Fruit fly (Drosophila melanogaster) whole organism, embryonic: ENCODE data around the gene Sry-alpha.

Experiments
- Antp ChIP-seq: fragments of 200-800 bp; sonication (Bioruptor generic); optimal IDR thresholded peaks from 3 replicates; lab custom pipeline; 2016; ENCODE audit warnings: missing biosample characterization, missing genetic modification characterization
- BEAF-32 ChIP-seq: fragments of 200-800 bp; sonication (Bioruptor generic); optimal IDR thresholded peaks from 3 replicates; lab custom pipeline; 2017; ENCODE audit warnings: missing biosample characterization, missing genetic modification characterization, mild to moderate bottlenecking, moderate library complexity, missing genetic modification reagents
- CG10209 ChIP-seq: fragments of 200-800 bp; sonication (Bioruptor generic); optimal IDR thresholded peaks from 3 replicates; lab custom pipeline; 2017; ENCODE audit warnings: missing biosample characterization, mild to moderate bottlenecking, missing genetic modification characterization, missing genetic modification reagents
- CG10462 ChIP-seq: fragments of 200-800 bp; sonication (Bioruptor generic); optimal IDR thresholded peaks from 2 replicates; lab custom pipeline; 2016; ENCODE audit warnings: missing biosample characterization, missing genetic modification characterization
- CG13287 ChIP-seq: fragments of 200-800 bp; sonication (Bioruptor generic); IDR thresholded peaks from 2 replicates; pipeline ENCODE4 v1.3.6; 2022; ENCODE audit warnings: missing biosample characterization, missing genetic modification characterization; ENCODE audit not compliant: partially characterized antibody
- CG14667 ChIP-seq: fragments of 200-800 bp; sonication (Bioruptor generic); IDR thresholded peaks from 2 replicates; pipeline ENCODE4 v1.3.6; 2022; ENCODE audit warnings: missing biosample characterization, missing genetic modification characterization
- CG14860 ChIP-seq: fragments of 200-800 bp; sonication (Bioruptor generic); IDR thresholded peaks from 3 replicates; pipeline ENCODE4 v1.3.6; 2022; ENCODE audit warnings: missing biosample characterization, missing genetic modification characterization; ENCODE audit not compliant: partially characterized antibody
- CG17385 ChIP-seq: fragments of 200-800 bp; sonication (Bioruptor generic); optimal IDR thresholded peaks from 3 replicates; lab custom pipeline; 2018; ENCODE audit warnings: missing biosample characterization, mild to moderate bottlenecking, missing genetic modification characterization
- CG2202 ChIP-seq: fragments of 200-800 bp; sonication (Bioruptor generic); optimal IDR thresholded peaks from 2 replicates; lab custom pipeline; 2018; ENCODE audit warnings: missing biosample characterization, mild to moderate bottlenecking, missing genetic modification characterization
- CG33557 ChIP-seq: fragments of 200-800 bp; sonication (Bioruptor generic); optimal IDR thresholded peaks from 2 replicates; lab custom pipeline; 2019; ENCODE audit warnings: missing biosample characterization, mild to moderate bottlenecking, missing genetic modification characterization, moderate library complexity
- CG4854 ChIP-seq: fragments of 200-800 bp; sonication (Bioruptor generic); optimal IDR thresholded peaks from 2 replicates; lab custom pipeline; 2016; ENCODE audit warnings: missing biosample characterization, missing genetic modification characterization, inconsistent platforms
- CG6765 ChIP-seq: fragments of 200-800 bp; sonication (Bioruptor generic); optimal IDR thresholded peaks from 3 replicates; lab custom pipeline; 2017; ENCODE audit warnings: missing biosample characterization, mild to moderate bottlenecking, missing genetic modification characterization
- CG7357 ChIP-seq: fragments of 200-800 bp; sonication (Bioruptor generic); IDR thresholded peaks from 3 replicates; pipeline ENCODE4 v1.3.6; 2022; ENCODE audit warnings: missing biosample characterization, missing genetic modification characterization
- CG7839 ChIP-seq: fragments of 200-800 bp; sonication (Bioruptor generic); optimal IDR thresholded peaks from 3 replicates; lab custom pipeline; 2018; ENCODE audit warnings: missing biosample characterization, mild to moderate bottlenecking, missing genetic modification characterization, moderate library complexity
- CHES-1-like ChIP-seq: fragments of 200-800 bp; sonication (Bioruptor generic); optimal IDR thresholded peaks from 2 replicates; lab custom pipeline; 2016; ENCODE audit warnings: missing biosample characterization, missing genetic modification characterization
- Dfd ChIP-seq, 2 experiments: fragments of >200 bp; optimal IDR thresholded peaks; 2 replicates each; lab custom pipeline; 2017; ENCODE audit warnings: missing biosample characterization in 2 of 2, missing genetic modification characterization in 2 of 2
- Dll ChIP-seq: fragments of 200-800 bp; sonication (Bioruptor generic); IDR thresholded peaks from 4 replicates; pipeline ENCODE4 v1.3.6; 2022; ENCODE audit warnings: missing biosample characterization, missing genetic modification characterization; ENCODE audit not compliant: partially characterized antibody
- Dp ChIP-seq: fragments of 200-800 bp; sonication (Bioruptor generic); optimal IDR thresholded peaks from 2 replicates; lab custom pipeline; 2018; ENCODE audit warnings: missing biosample characterization, mild to moderate bottlenecking, missing genetic modification characterization, moderate library complexity
- Fer3 ChIP-seq: fragments of 200-800 bp; sonication (Bioruptor generic); optimal IDR thresholded peaks from 2 replicates; lab custom pipeline; 2018; ENCODE audit warnings: missing biosample characterization, mild to moderate bottlenecking, missing genetic modification characterization, moderate library complexity
- H2.0 ChIP-seq: fragments of 200-800 bp; sonication (Bioruptor generic); IDR thresholded peaks from 2 replicates; pipeline ENCODE4 v1.3.6; 2022; ENCODE audit warnings: missing biosample characterization, missing genetic modification characterization
- HmgD ChIP-seq: fragments of 200-800 bp; sonication (Bioruptor generic); optimal IDR thresholded peaks from 3 replicates; lab custom pipeline; 2016; ENCODE audit warnings: missing biosample characterization, missing genetic modification characterization
- Hr39 ChIP-seq: fragments of >200 bp; optimal IDR thresholded peaks from 2 replicates; lab custom pipeline; 2017
- Lim3 ChIP-seq: fragments of 200-800 bp; sonication (Bioruptor generic); IDR thresholded peaks from 2 replicates; pipeline ENCODE4 v1.3.6; 2022; ENCODE audit warnings: missing biosample characterization, missing genetic modification characterization
- Mes4 ChIP-seq: fragments of 200-800 bp; sonication (Bioruptor generic); optimal IDR thresholded peaks from 2 replicates; lab custom pipeline; 2016; ENCODE audit warnings: missing biosample characterization, missing genetic modification characterization
- Nf-YA ChIP-seq: fragments of 200-800 bp; sonication (Bioruptor generic); IDR thresholded peaks from 2 replicates; pipeline ENCODE4 v1.3.6; 2022; ENCODE audit warnings: missing biosample characterization, missing genetic modification characterization
- NfI ChIP-seq: fragments of 200-800 bp; sonication (Bioruptor generic); optimal IDR thresholded peaks from 3 replicates; lab custom pipeline; 2018; ENCODE audit warnings: missing biosample characterization, mild to moderate bottlenecking, missing genetic modification characterization, moderate library complexity
- Oaz ChIP-seq: fragments of 200-800 bp; sonication (Bioruptor generic); IDR thresholded peaks from 2 replicates; pipeline ENCODE4 v1.3.6; 2022; ENCODE audit warnings: missing biosample characterization, missing genetic modification characterization
- Opbp ChIP-seq: fragments of 200-800 bp; sonication (Bioruptor generic); IDR thresholded peaks from 3 replicates; pipeline ENCODE4 v1.3.6; 2022; ENCODE audit warnings: missing biosample characterization, missing genetic modification characterization; ENCODE audit not compliant: partially characterized antibody
- Pdp1 ChIP-seq, 2 experiments: fragments of 200-800 bp; sonication (Bioruptor generic); optimal IDR thresholded peaks; 3 replicates each; lab custom pipeline; 2016; ENCODE audit warnings: missing biosample characterization in 2 of 2, missing genetic modification characterization in 2 of 2, mild to moderate bottlenecking in 1 of 2, moderate library complexity in 1 of 2
- Sry-δ ChIP-seq: fragments of 200-800 bp; sonication (Bioruptor generic); optimal IDR thresholded peaks from 2 replicates; lab custom pipeline; 2016; ENCODE audit warnings: missing biosample characterization, missing genetic modification characterization
- Stat92E ChIP-seq, 3 experiments: fragments of >200 bp in 2 of 3; fragments of 200-800 bp in 1 of 3; sonication (Bioruptor generic) in 1 of 3; optimal IDR thresholded peaks; 2 replicates each; lab custom pipeline; 2017 to 2019; ENCODE audit warnings: missing biosample characterization in 3 of 3, missing genetic modification characterization in 3 of 3, mild to moderate bottlenecking in 1 of 3, moderate library complexity in 1 of 3
- chn ChIP-seq: fragments of 200-800 bp; sonication (Bioruptor generic); optimal IDR thresholded peaks from 2 replicates; lab custom pipeline; 2016; ENCODE audit warnings: missing biosample characterization, missing genetic modification characterization
- crol ChIP-seq: fragments of 200-800 bp; sonication (Bioruptor generic); IDR thresholded peaks from 2 replicates; pipeline ENCODE4 v1.3.6; 2022; ENCODE audit warnings: missing biosample characterization, missing genetic modification characterization
- dimm ChIP-seq: fragments of 200-800 bp; sonication (Bioruptor generic); IDR thresholded peaks from 2 replicates; pipeline ENCODE4 v1.3.6; 2022; ENCODE audit warnings: missing biosample characterization, missing genetic modification characterization
- exex ChIP-seq: fragments of 200-800 bp; sonication (Bioruptor generic); optimal IDR thresholded peaks from 4 replicates; lab custom pipeline; 2018; ENCODE audit warnings: missing biosample characterization, mild to moderate bottlenecking, missing genetic modification characterization, moderate library complexity
- fd96Cb ChIP-seq: fragments of 200-800 bp; sonication (Bioruptor generic); optimal IDR thresholded peaks from 2 replicates; lab custom pipeline; 2018; ENCODE audit warnings: missing biosample characterization, mild to moderate bottlenecking, missing genetic modification characterization, moderate library complexity
- h ChIP-seq: fragments of >200 bp; optimal IDR thresholded peaks from 2 replicates; lab custom pipeline; 2017
- jing ChIP-seq: fragments of 200-800 bp; sonication (Bioruptor generic); optimal IDR thresholded peaks from 2 replicates; lab custom pipeline; 2018; ENCODE audit warnings: missing biosample characterization, mild to moderate bottlenecking, missing genetic modification characterization
- kay ChIP-seq: fragments of 200-800 bp; sonication (Bioruptor generic); optimal IDR thresholded peaks from 2 replicates; lab custom pipeline; 2016; ENCODE audit warnings: missing biosample characterization, missing genetic modification characterization
- klu ChIP-seq: fragments of 200-800 bp; sonication (Bioruptor generic); IDR thresholded peaks from 2 replicates; pipeline ENCODE4 v1.3.6; 2022; ENCODE audit warnings: missing biosample characterization, missing genetic modification characterization
- pros ChIP-seq: fragments of 200-800 bp; sonication (Bioruptor generic); optimal IDR thresholded peaks from 3 replicates; lab custom pipeline; 2019; ENCODE audit warnings: missing biosample characterization, mild to moderate bottlenecking, missing genetic modification characterization, moderate library complexity
- repo ChIP-seq: fragments of 200-800 bp; sonication (Bioruptor generic); optimal IDR thresholded peaks from 2 replicates; lab custom pipeline; 2016; ENCODE audit warnings: missing biosample characterization, missing genetic modification characterization
- schlank ChIP-seq: fragments of 200-800 bp; sonication (Bioruptor generic); optimal IDR thresholded peaks from 2 replicates; lab custom pipeline; 2018; ENCODE audit warnings: missing biosample characterization, mild to moderate bottlenecking, missing genetic modification characterization
- sisA ChIP-seq: fragments of 200-800 bp; sonication (Bioruptor generic); IDR thresholded peaks from 2 replicates; pipeline ENCODE4 v1.3.6; 2022; ENCODE audit warnings: missing biosample characterization, missing genetic modification characterization
- trem ChIP-seq: fragments of 200-800 bp; optimal IDR thresholded peaks from 3 replicates; lab custom pipeline; 2019; ENCODE audit warnings: missing biosample characterization, mild to moderate bottlenecking, missing genetic modification characterization, moderate library complexity
- trh ChIP-seq: fragments of 200-800 bp; sonication (Bioruptor generic); optimal IDR thresholded peaks from 2 replicates; lab custom pipeline; 2016; ENCODE audit warnings: missing biosample characterization, missing genetic modification characterization
- unc-4 ChIP-seq: fragments of 200-800 bp; sonication (Bioruptor generic); IDR thresholded peaks from 2 replicates; pipeline ENCODE4 v1.3.6; 2022; ENCODE audit warnings: missing biosample characterization, missing genetic modification characterization; ENCODE audit not compliant: partially characterized antibody
- wor ChIP-seq: fragments of 200-800 bp; sonication (Bioruptor generic); IDR thresholded peaks from 2 replicates; pipeline ENCODE4 v1.3.6; 2022; ENCODE audit warnings: missing biosample characterization, missing genetic modification characterization
- yki ChIP-seq: fragments of >200 bp; optimal IDR thresholded peaks from 3 replicates; lab custom pipeline; 2018
- zen ChIP-seq: fragments of 200-800 bp; sonication (Bioruptor generic); optimal IDR thresholded peaks from 3 replicates; lab custom pipeline; 2018; ENCODE audit warnings: missing biosample characterization, mild to moderate bottlenecking, missing genetic modification characterization, moderate library complexity
- zf30C ChIP-seq: fragments of 200-800 bp; sonication (Bioruptor generic); optimal IDR thresholded peaks from 3 replicates; lab custom pipeline; 2018; ENCODE audit warnings: missing biosample characterization, mild to moderate bottlenecking, missing genetic modification characterization

Sry-alpha gene

dm6 chr3R:29999495-29999894 is 40.0 kb upstream of the Sry-alpha start, which contains the start of gene CG34298:
CG34298 (plus strand) TSS chr3R:29999795.
- no peak for TF ChIP-seq CG7839 (tag; lab: Kevin White, UChicago)
- no peak for TF ChIP-seq HmgD (GFP tag; lab: Kevin White, UChicago)
- TF ChIP-seq CG4854 (GFP tag; lab: Kevin White, UChicago) = no peak
- no peak for TF ChIP-seq unc-4 (GFP tag; lab: Robert Waterston, UW)
- TF ChIP-seq exex (tag; lab: Kevin White, UChicago) = no peak
- no peak for TF ChIP-seq CG17385 (GFP tag; lab: Kevin White, UChicago)
- no peak for TF ChIP-seq CG6765 (GFP tag; lab: Kevin White, UChicago)
- TF ChIP-seq H2.0 (GFP tag; lab: Robert Waterston, UW) = no peak
- no peak for TF ChIP-seq Mes4 (GFP tag; lab: Kevin White, UChicago)
- TF ChIP-seq pros (GFP tag; lab: Kevin White, UChicago) = no peak
- no peak for TF ChIP-seq yki (lab: Kevin White, UChicago)
- no peak for TF ChIP-seq CG33557 (GFP tag; lab: Kevin White, UChicago)
- TF ChIP-seq fd96Cb (tag; lab: Kevin White, UChicago) = no peak

- TF ChIP-seq zen (tag; lab: Kevin White, UChicago) = peak; percentile 48
- TF ChIP-seq crol (GFP tag; lab: Robert Waterston, UW) = no peak
- no peak for TF ChIP-seq CG2202 (tag; lab: Kevin White, UChicago)
- no peak for TF ChIP-seq wor (GFP tag; lab: Robert Waterston, UW)
- no peak for TF ChIP-seq CG10209 (GFP tag; lab: Kevin White, UChicago)
- no peak for TF ChIP-seq trh (GFP tag; lab: Kevin White, UChicago)
- no peak for TF ChIP-seq CG14860 (GFP tag; lab: Robert Waterston, UW)
- TF ChIP-seq dimm (GFP tag; lab: Robert Waterston, UW) = no peak
- no peak for TF ChIP-seq klu (GFP tag; lab: Robert Waterston, UW)
- TF ChIP-seq trem (tag; lab: Kevin White, UChicago) = peak; percentile 31
- TF ChIP-seq Sry-δ (GFP tag; lab: Kevin White, UChicago) = no peak
- TF ChIP-seq sisA (GFP tag; lab: Robert Waterston, UW) = no peak
- no peak for TF ChIP-seq Fer3
- no peak for TF ChIP-seq CG13287 (GFP tag; lab: Robert Waterston, UW)
- peak; percentile 66 for TF ChIP-seq Dp (GFP tag; lab: Kevin White, UChicago)
- peak; percentile 7 for TF ChIP-seq zf30C
- TF ChIP-seq Pdp1 (GFP tag; optimal IDR thresholded peaks at IDR 0.05; lab: Kevin White, UChicago) = no peak
- TF ChIP-seq h = no peak
- TF ChIP-seq CG14667 (GFP tag; lab: Robert Waterston, UW) = no peak
- TF ChIP-seq repo = no peak
- TF ChIP-seq CHES-1-like (GFP tag; lab: Kevin White, UChicago) = no peak
- no peak for TF ChIP-seq jing (GFP tag; lab: Kevin White, UChicago)
- no peak for TF ChIP-seq CG7357 (GFP tag; lab: Robert Waterston, UW)
- TF ChIP-seq Stat92E (GFP tag; optimal IDR thresholded peaks at IDR 0.05; lab: Kevin White, UChicago) = no peak
- peak; percentile 7 for TF ChIP-seq BEAF-32 (GFP tag; lab: Kevin White, UChicago)
- TF ChIP-seq Hr39 (lab: Kevin White, UChicago) = no peak
- TF ChIP-seq chn (GFP tag; lab: Kevin White, UChicago) = no peak
- TF ChIP-seq kay = no peak
- peak; percentile 95 for TF ChIP-seq CG10462 (GFP tag; lab: Kevin White, UChicago)
- TF ChIP-seq Oaz = no peak
- no peak for TF ChIP-seq Opbp (GFP tag; lab: Robert Waterston, UW)
- no peak for TF ChIP-seq Dll (GFP tag; lab: Robert Waterston, UW)
- no peak for TF ChIP-seq Nf-YA
- TF ChIP-seq Dfd (GFP tag; optimal IDR thresholded peaks at IDR 0.05; lab: Kevin White, UChicago) = no peak
- TF ChIP-seq Antp (GFP tag; lab: Kevin White, UChicago) = no peak
- TF ChIP-seq NfI (GFP tag; lab: Kevin White, UChicago) = no peak
- no peak for TF ChIP-seq Lim3 (GFP tag; lab: Robert Waterston, UW)
- TF ChIP-seq schlank (tag; lab: Kevin White, UChicago) = no peak
Observed at dm6 chr3R:30000286-30000685, 39.2 kb upstream of the Sry-alpha start, which contains the start of gene Tace. Tace (plus strand) TSS chr3R:30000530.
